Worm (Caenorhabditis elegans): ENCODE data around the gene cyp-33A1.

ce11 chrV:7690637-7691036 lies 9.4 kb upstream of the cyp-33A1 start:
- TF ChIP-seq dpl-1 (GFP tag; optimal IDR thresholded peaks at IDR 0.05) (no peak), ZK546.5 (tag; optimal IDR thresholded peaks at IDR 0.05) (no peak), spr-3 (GFP tag; optimal IDR thresholded peaks at IDR 0.05) (no peak), unc-62 (GFP tag; optimal IDR thresholded peaks at IDR 0.05 in 1 of 2) (peak in 1 of 2 experiments; percentile 90), unc-62 (tag; optimal IDR thresholded peaks at IDR 0.05) (no peak), F26F4.8 (GFP tag; conservative IDR thresholded peaks at IDR 0.05) (no peak), lin-13 (GFP tag; optimal IDR thresholded peaks at IDR 0.05) (no peak), nhr-237 (tag; optimal IDR thresholded peaks at IDR 0.05) (no peak), saeg-2 (GFP tag; IDR thresholded peaks at IDR 0.05) (no peak)
